Fruit fly (Drosophila melanogaster) whole organism, embryonic: ENCODE results near the gene CG42823.

ENCODE experiments used
- Atf3 ChIP-seq: fragments of 200-800 bp; sonication (Bioruptor generic); optimal IDR thresholded peaks from 3 replicates; lab custom pipeline; 2016; ENCODE audit warnings: missing biosample characterization, missing genetic modification characterization
- Atf6 ChIP-seq: fragments of 200-800 bp; sonication (Bioruptor generic); IDR thresholded peaks from 2 replicates; pipeline ENCODE4 v1.3.6; 2022; ENCODE audit warnings: missing biosample characterization, missing genetic modification characterization
- BEAF-32 ChIP-seq: fragments of 200-800 bp; sonication (Bioruptor generic); optimal IDR thresholded peaks from 3 replicates; lab custom pipeline; 2017; ENCODE audit warnings: missing biosample characterization, missing genetic modification characterization, mild to moderate bottlenecking, moderate library complexity, missing genetic modification reagents
- CG11093 ChIP-seq: fragments of 200-800 bp; sonication (Bioruptor generic); IDR thresholded peaks from 3 replicates; pipeline ENCODE4 v1.3.6; 2022; ENCODE audit warnings: missing biosample characterization, missing genetic modification characterization
- CG11695 ChIP-seq: fragments of 200-800 bp; sonication (Bioruptor generic); IDR thresholded peaks from 3 replicates; pipeline ENCODE4 v1.3.6; 2022; ENCODE audit warnings: missing biosample characterization, missing genetic modification characterization
- CG12942 ChIP-seq: fragments of 200-800 bp; sonication (Bioruptor generic); optimal IDR thresholded peaks from 3 replicates; lab custom pipeline; 2016; ENCODE audit warnings: missing biosample characterization, missing genetic modification characterization
- CG14667 ChIP-seq: fragments of 200-800 bp; sonication (Bioruptor generic); IDR thresholded peaks from 2 replicates; pipeline ENCODE4 v1.3.6; 2022; ENCODE audit warnings: missing biosample characterization, missing genetic modification characterization
- CG17361 ChIP-seq: fragments of 200-800 bp; sonication (Bioruptor generic); IDR thresholded peaks from 3 replicates; pipeline ENCODE4 v1.3.6; 2022; ENCODE audit warnings: missing biosample characterization, missing genetic modification characterization
- CG18011 ChIP-seq: fragments of 200-800 bp; sonication (Bioruptor generic); optimal IDR thresholded peaks from 2 replicates; lab custom pipeline; 2017; ENCODE audit warnings: missing biosample characterization, missing genetic modification characterization, mild to moderate bottlenecking, moderate library complexity, missing genotype
- CG2120 ChIP-seq: fragments of 200-800 bp; sonication (Bioruptor generic); optimal IDR thresholded peaks from 3 replicates; lab custom pipeline; 2016; ENCODE audit warnings: missing biosample characterization, missing genetic modification characterization
- CG2202 ChIP-seq: fragments of 200-800 bp; sonication (Bioruptor generic); optimal IDR thresholded peaks from 2 replicates; lab custom pipeline; 2018; ENCODE audit warnings: missing biosample characterization, mild to moderate bottlenecking, missing genetic modification characterization
- CG30431 ChIP-seq: fragments of 200-800 bp; sonication (Bioruptor generic); optimal IDR thresholded peaks from 2 replicates; lab custom pipeline; 2017; ENCODE audit warnings: missing biosample characterization, missing genetic modification characterization
- CG7372 ChIP-seq: fragments of 200-800 bp; sonication (Bioruptor generic); IDR thresholded peaks from 2 replicates; pipeline ENCODE4 v1.3.6; 2022; ENCODE audit warnings: missing biosample characterization, missing genetic modification characterization
- CG8089 ChIP-seq: fragments of 200-800 bp; sonication (Bioruptor generic); optimal IDR thresholded peaks from 3 replicates; lab custom pipeline; 2016; ENCODE audit warnings: missing biosample characterization, missing genetic modification characterization
- CG9817 ChIP-seq: fragments of 200-800 bp; sonication (Bioruptor generic); optimal IDR thresholded peaks from 2 replicates; lab custom pipeline; 2018; ENCODE audit warnings: missing biosample characterization, mild to moderate bottlenecking, missing genetic modification characterization, moderate library complexity
- CTCF ChIP-seq: fragments of 200-800 bp; sonication (Bioruptor generic); optimal IDR thresholded peaks from 2 replicates; lab custom pipeline; 2017; ENCODE audit warnings: missing biosample characterization, mild to moderate bottlenecking, missing genetic modification characterization, moderate library complexity
- Dfd ChIP-seq, 2 experiments: fragments of >200 bp; optimal IDR thresholded peaks; 2 replicates each; lab custom pipeline; 2017; ENCODE audit warnings: missing biosample characterization in 2 of 2, missing genetic modification characterization in 2 of 2
- Fer2 ChIP-seq: fragments of 200-800 bp; sonication (Bioruptor generic); optimal IDR thresholded peaks from 2 replicates; lab custom pipeline; 2018; ENCODE audit warnings: missing biosample characterization, mild to moderate bottlenecking, missing genetic modification characterization, moderate library complexity
- Fer3 ChIP-seq: fragments of 200-800 bp; sonication (Bioruptor generic); optimal IDR thresholded peaks from 2 replicates; lab custom pipeline; 2018; ENCODE audit warnings: missing biosample characterization, mild to moderate bottlenecking, missing genetic modification characterization, moderate library complexity
- HLH4C ChIP-seq: fragments of 200-800 bp; sonication (Bioruptor generic); IDR thresholded peaks from 3 replicates; pipeline ENCODE4 v1.3.6; 2022; ENCODE audit warnings: missing biosample characterization, missing genetic modification characterization; ENCODE audit not compliant: partially characterized antibody
- Hmx ChIP-seq: fragments of 200-800 bp; sonication (Bioruptor generic); optimal IDR thresholded peaks from 2 replicates; lab custom pipeline; 2016; ENCODE audit warnings: missing biosample characterization, missing genetic modification characterization
- Jarid2 ChIP-seq: fragments of 200-800 bp; sonication (Bioruptor generic); optimal IDR thresholded peaks from 3 replicates; lab custom pipeline; 2017; ENCODE audit warnings: mild to moderate bottlenecking, missing biosample characterization, missing genetic modification reagents, missing genetic modification characterization
- Med ChIP-seq: fragments of 200-800 bp; sonication (Bioruptor generic); peaks from one replicate; lab custom pipeline; 2016; ENCODE audit warnings: missing biosample characterization, missing genetic modification characterization, mild to moderate bottlenecking, inconsistent platforms, moderate library complexity
- NFAT ChIP-seq: fragments of 200-800 bp; sonication (Bioruptor generic); IDR thresholded peaks from 2 replicates; pipeline ENCODE4 v1.3.6; 2022; ENCODE audit warnings: missing biosample characterization, missing genetic modification characterization
- Nf-YB ChIP-seq: fragments of 200-800 bp; sonication (Bioruptor generic); optimal IDR thresholded peaks from 3 replicates; lab custom pipeline; 2019; ENCODE audit warnings: missing biosample characterization, mild to moderate bottlenecking, missing genetic modification characterization, moderate library complexity
- Spps ChIP-seq: fragments of 200-800 bp; sonication (Bioruptor generic); optimal IDR thresholded peaks from 2 replicates; lab custom pipeline; 2018; ENCODE audit warnings: missing biosample characterization, mild to moderate bottlenecking, missing genetic modification characterization
- Sry-δ ChIP-seq: fragments of 200-800 bp; sonication (Bioruptor generic); optimal IDR thresholded peaks from 2 replicates; lab custom pipeline; 2016; ENCODE audit warnings: missing biosample characterization, missing genetic modification characterization
- bab2 ChIP-seq: fragments of 200-800 bp; sonication (Bioruptor generic); optimal IDR thresholded peaks from 2 replicates; lab custom pipeline; 2016; ENCODE audit warnings: missing biosample characterization, missing genetic modification characterization
- chn ChIP-seq: fragments of 200-800 bp; sonication (Bioruptor generic); optimal IDR thresholded peaks from 2 replicates; lab custom pipeline; 2016; ENCODE audit warnings: missing biosample characterization, missing genetic modification characterization
- corto ChIP-seq: fragments of 200-800 bp; sonication (Bioruptor generic); optimal IDR thresholded peaks from 2 replicates; lab custom pipeline; 2016; ENCODE audit warnings: missing biosample characterization, mild to moderate bottlenecking, missing genetic modification characterization, moderate library complexity
- croc ChIP-seq: fragments of 200-800 bp; sonication (Bioruptor generic); conservative IDR thresholded peaks from 3 replicates; pipeline ENCODE4 v1.3.6; 2022; ENCODE audit warnings: missing biosample characterization, missing genetic modification characterization
- crol ChIP-seq: fragments of 200-800 bp; sonication (Bioruptor generic); IDR thresholded peaks from 2 replicates; pipeline ENCODE4 v1.3.6; 2022; ENCODE audit warnings: missing biosample characterization, missing genetic modification characterization
- ems ChIP-seq: fragments of 200-800 bp; sonication (Bioruptor generic); optimal IDR thresholded peaks from 3 replicates; lab custom pipeline; 2016; ENCODE audit warnings: missing biosample characterization, missing genetic modification characterization
- fd102C ChIP-seq: fragments of 200-800 bp; sonication (Bioruptor generic); optimal IDR thresholded peaks from 2 replicates; lab custom pipeline; 2018; ENCODE audit warnings: missing biosample characterization, mild to moderate bottlenecking, missing genetic modification characterization, moderate library complexity
- gsb ChIP-seq: fragments of 200-800 bp; sonication (Bioruptor generic); IDR thresholded peaks from 2 replicates; pipeline ENCODE4 v1.3.6; 2022; ENCODE audit warnings: missing biosample characterization, missing genetic modification characterization
- inv ChIP-seq: fragments of 200-800 bp; sonication (Bioruptor generic); IDR thresholded peaks from 2 replicates; pipeline ENCODE4 v1.3.6; 2022; ENCODE audit warnings: missing biosample characterization, missing genetic modification characterization; ENCODE audit not compliant: partially characterized antibody
- kah ChIP-seq: fragments of 200-800 bp; sonication (Bioruptor generic); optimal IDR thresholded peaks from 2 replicates; lab custom pipeline; 2018; ENCODE audit warnings: missing biosample characterization, mild to moderate bottlenecking, missing genetic modification characterization
- ken ChIP-seq: fragments of 200-800 bp; sonication (Bioruptor generic); IDR thresholded peaks from 3 replicates; pipeline ENCODE4 v1.3.6; 2022; ENCODE audit warnings: missing biosample characterization, missing genetic modification characterization
- klu ChIP-seq: fragments of 200-800 bp; sonication (Bioruptor generic); IDR thresholded peaks from 2 replicates; pipeline ENCODE4 v1.3.6; 2022; ENCODE audit warnings: missing biosample characterization, missing genetic modification characterization
- onecut ChIP-seq: fragments of 200-800 bp; sonication (Bioruptor generic); IDR thresholded peaks from 2 replicates; pipeline ENCODE4 v1.3.6; 2022; ENCODE audit warnings: missing biosample characterization, missing genetic modification characterization
- pb ChIP-seq: fragments of 200-800 bp; sonication (Bioruptor generic); optimal IDR thresholded peaks from 3 replicates; lab custom pipeline; 2016; ENCODE audit warnings: missing biosample characterization, missing genetic modification characterization
- sisA ChIP-seq: fragments of 200-800 bp; sonication (Bioruptor generic); IDR thresholded peaks from 2 replicates; pipeline ENCODE4 v1.3.6; 2022; ENCODE audit warnings: missing biosample characterization, missing genetic modification characterization
- tin ChIP-seq: fragments of 200-800 bp; sonication (Bioruptor generic); optimal IDR thresholded peaks from 3 replicates; lab custom pipeline; 2016; ENCODE audit warnings: missing biosample characterization, missing genetic modification characterization
- z ChIP-seq: fragments of 200-800 bp; sonication (Bioruptor generic); IDR thresholded peaks from 3 replicates; pipeline ENCODE4 v1.3.6; 2022; ENCODE audit warnings: missing biosample characterization, missing genetic modification characterization

CG42823 gene

dm6 chr3R:17402434-17402833, 2.5 kb downstream of the CG42823 start, which contains the start of gene Sur-8 (continued):
- TF ChIP-seq kah (GFP tag; lab: Kevin White, UChicago) (no peak), Nf-YB (GFP tag; lab: Kevin White, UChicago) (no peak), CG2120 (GFP tag; lab: Kevin White, UChicago) (peak; percentile 64), sisA (GFP tag; lab: Robert Waterston, UW) (peak; percentile 76), chn (GFP tag; lab: Kevin White, UChicago) (no peak), Sry-δ (peak; percentile 23), Jarid2 (peak; percentile 26), Spps (tag; lab: Kevin White, UChicago) (no peak), corto (no peak), onecut (GFP tag; lab: Robert Waterston, UW) (peak; percentile 73), crol (GFP tag; lab: Robert Waterston, UW) (no peak), CG12942 (GFP tag; lab: Kevin White, UChicago) (peak; percentile 40), CG11093 (GFP tag; lab: Robert Waterston, UW) (peak; percentile 50; the same call in 1 of the 3 replicates), Atf6 (peak; percentile 60), inv (GFP tag; lab: Robert Waterston, UW) (no peak), Dfd (GFP tag; optimal IDR thresholded peaks at IDR 0.05; lab: Kevin White, UChicago) (no peak), fd102C (GFP tag; lab: Kevin White, UChicago) (no peak), CG14667 (GFP tag; lab: Robert Waterston, UW) (peak; percentile 41; the same call in 1 of the 2 replicates), Fer3 (peak; percentile 49), CG11695 (GFP tag; lab: Robert Waterston, UW) (no peak), Hmx (GFP tag; lab: Kevin White, UChicago) (no peak), z (GFP tag; lab: Robert Waterston, UW) (no peak), croc (GFP tag; lab: Robert Waterston, UW) (peak; percentile 26; the same call in 1 of the 3 replicates), CG9817 (tag; lab: Kevin White, UChicago) (peak; percentile 58), tin (GFP tag; lab: Kevin White, UChicago) (peak; percentile 78), pb (GFP tag; lab: Kevin White, UChicago) (peak; percentile 59), Med (GFP tag; lab: Kevin White, UChicago) (peak; percentile 99), CTCF (peak; percentile 98), NFAT (GFP tag; lab: Robert Waterston, UW) (peak; percentile 91), BEAF-32 (peak; percentile 4), CG18011 (GFP tag; lab: Kevin White, UChicago) (peak; percentile 25), bab2 (GFP tag; lab: Kevin White, UChicago) (peak; percentile 70), klu (no peak), ken (GFP tag; lab: Robert Waterston, UW) (peak; percentile 83), CG8089 (GFP tag; lab: Kevin White, UChicago) (peak; percentile 53), ems (GFP tag; lab: Kevin White, UChicago) (no peak), CG7372 (peak; percentile 98), CG2202 (tag; lab: Kevin White, UChicago) (no peak), gsb (peak; percentile 60), HLH4C (0 out of 3 replicates have a peak, but pooled peaks have one; percentile 28), CG30431 (GFP tag; lab: Kevin White, UChicago) (peak; percentile 40), Fer2 (tag; lab: Kevin White, UChicago) (no peak), CG17361 (GFP tag; lab: Robert Waterston, UW) (peak; percentile 65; the same call in 2 of the 3 replicates), Atf3 (peak; percentile 26)
